Fruit fly (Drosophila melanogaster) whole organism, wandering third instar larva: ENCODE data around the gene eEF1alpha2.

Experiments
- Abd-B ChIP-seq: fragments of >200 bp; optimal IDR thresholded peaks from 2 replicates; lab custom pipeline; 2017; ENCODE audit warnings: missing biosample characterization, missing genetic modification characterization
- Dfd ChIP-seq: fragments of >200 bp; optimal IDR thresholded peaks from 2 replicates; lab custom pipeline; 2017; ENCODE audit warnings: missing biosample characterization, missing genetic modification characterization
- Dif ChIP-seq: fragments of 200-275, 200-300 bp; sonication (Bioruptor generic); optimal IDR thresholded peaks from 2 replicates; lab custom pipeline; 2018; ENCODE audit warnings: missing biosample characterization, missing genetic modification characterization; ENCODE audit not compliant: partially characterized antibody
- GATAd ChIP-seq: sonication (Bioruptor generic); optimal IDR thresholded peaks from 2 replicates; lab custom pipeline; 2016; ENCODE audit warnings: missing biosample characterization, missing genetic modification characterization
- Hr78 ChIP-seq: fragments of >200 bp; optimal IDR thresholded peaks from 2 replicates; lab custom pipeline; 2017; ENCODE audit warnings: missing biosample characterization, missing genetic modification characterization
- Hr83 ChIP-seq: fragments of 200-300 bp; sonication (Bioruptor generic); optimal IDR thresholded peaks from 2 replicates; lab custom pipeline; 2016; ENCODE audit warnings: missing biosample characterization, mild to moderate bottlenecking, missing genetic modification characterization, moderate library complexity; ENCODE audit not compliant: poor library complexity, severe bottlenecking
- Myc ChIP-seq: fragments of >200 bp; optimal IDR thresholded peaks from 2 replicates; lab custom pipeline; 2017
- fru ChIP-seq: fragments of 200-800 bp; sonication (Bioruptor generic); optimal IDR thresholded peaks from 3 replicates; lab custom pipeline; 2016; ENCODE audit warnings: missing biosample characterization, mild to moderate bottlenecking, missing genetic modification characterization
- lola ChIP-seq: fragments of >200 bp; optimal IDR thresholded peaks from 2 replicates; lab custom pipeline; 2017; ENCODE audit warnings: missing biosample characterization, missing genetic modification characterization
- pan ChIP-seq: fragments of >200 bp; optimal IDR thresholded peaks from 2 replicates; lab custom pipeline; 2017
- rgr ChIP-seq: fragments of 200-800 bp; sonication (Bioruptor generic); optimal IDR thresholded peaks from 3 replicates; lab custom pipeline; 2016; ENCODE audit warnings: missing biosample characterization, mild to moderate bottlenecking, missing genetic modification characterization
- sage ChIP-seq: fragments of 200-800 bp; sonication (Bioruptor generic); optimal IDR thresholded peaks from 2 replicates; lab custom pipeline; 2016; ENCODE audit warnings: missing biosample characterization, mild to moderate bottlenecking, missing genetic modification characterization
- tai ChIP-seq: sonication (Bioruptor generic); optimal IDR thresholded peaks from 2 replicates; lab custom pipeline; 2016; ENCODE audit warnings: missing biosample characterization, missing genetic modification characterization

- no peak for TF ChIP-seq Dif (GFP tag; lab: Kevin White, UChicago)
- TF ChIP-seq pan = no peak
- TF ChIP-seq sage = no peak
- TF ChIP-seq Hr83 = no peak
- TF ChIP-seq GATAd (GFP tag; lab: Kevin White, UChicago) = no peak
- no peak for TF ChIP-seq Abd-B (GFP tag; lab: Kevin White, UChicago)
- no peak for TF ChIP-seq Hr78 (GFP tag; lab: Kevin White, UChicago)
- TF ChIP-seq lola (GFP tag; lab: Kevin White, UChicago) = no peak
- TF ChIP-seq rgr (GFP tag; lab: Kevin White, UChicago) = no peak
- no peak for TF ChIP-seq tai
- TF ChIP-seq fru (GFP tag; lab: Kevin White, UChicago) = no peak
- no peak for TF ChIP-seq Myc (lab: Kevin White, UChicago)
- no peak for TF ChIP-seq Dfd (GFP tag; lab: Kevin White, UChicago)
Measured at dm6 chr3R:31706895-31707238, 31.4 kb upstream of the eEF1alpha2 start.
